Worm (Caenorhabditis elegans): Measurements from ENCODE around the gene str-55.

str-55 gene

DNA sequence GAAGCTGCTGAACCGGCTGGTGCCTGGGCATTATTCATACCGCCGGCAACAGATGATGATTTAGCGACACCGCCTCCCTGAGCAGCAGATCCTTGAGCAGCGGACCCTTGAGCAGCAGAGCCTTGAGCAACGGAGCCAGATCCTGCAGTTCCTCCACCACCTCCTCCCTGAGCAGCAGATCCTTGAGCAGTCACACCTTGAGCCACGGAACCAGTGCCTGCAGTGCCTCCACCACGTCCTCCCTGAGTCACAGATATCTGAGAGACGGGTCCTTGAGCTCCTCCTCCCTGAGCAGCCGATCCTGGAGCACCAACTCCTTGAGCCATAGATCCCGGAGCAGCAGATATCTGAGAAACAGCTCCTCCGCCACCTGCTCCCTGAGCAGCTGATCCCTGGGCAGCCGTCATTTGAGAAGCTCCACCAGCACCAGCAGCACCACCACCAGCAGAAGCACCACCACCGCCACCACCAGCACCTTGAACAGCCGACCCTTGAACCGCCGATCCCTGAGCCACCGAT lies 40.4 kb downstream of the str-55 start:
- no peak for TF ChIP-seq unc-3 (GFP tag; conservative IDR thresholded peaks at IDR 0.05)
- no peak for TF ChIP-seq unc-3 (tag; optimal IDR thresholded peaks at IDR 0.05)
- no peak for TF ChIP-seq pros-1 (tag; optimal IDR thresholded peaks at IDR 0.05)
- no peak for TF ChIP-seq ceh-45 (GFP tag; IDR thresholded peaks at IDR 0.05)
- TF ChIP-seq pha-2 (tag; optimal IDR thresholded peaks at IDR 0.05): no peak
- TF ChIP-seq ets-4 (tag; optimal IDR thresholded peaks at IDR 0.05): no peak

ce11 chrV:16374676-16375075 lies 42.2 kb downstream of the str-55 start, which contains the start of gene srv-34:
Gene srv-34, minus strand, starts transcription at chrV:16374776.
- TF ChIP-seq dve-1 (tag; optimal IDR thresholded peaks at IDR 0.05) (no peak), ceh-2 (tag; optimal IDR thresholded peaks at IDR 0.05) (no peak), hlh-8 (tag; optimal IDR thresholded peaks at IDR 0.05) (no peak), ceh-22 (tag; optimal IDR thresholded peaks at IDR 0.05) (no peak), sox-4 (tag; optimal IDR thresholded peaks at IDR 0.05) (no peak), pqm-1 (tag; optimal IDR thresholded peaks at IDR 0.05) (no peak), hlh-13 (GFP tag; optimal IDR thresholded peaks at IDR 0.05) (no peak), ceh-45 (GFP tag; IDR thresholded peaks at IDR 0.05) (no peak), ahr-1 (tag; optimal IDR thresholded peaks at IDR 0.05) (no peak), nhr-232 (tag; optimal IDR thresholded peaks at IDR 0.05) (no peak), pat-9 (tag; optimal IDR thresholded peaks at IDR 0.05) (no peak), unc-42 (tag; optimal IDR thresholded peaks at IDR 0.05) (no peak), ceh-34 (tag; optimal IDR thresholded peaks at IDR 0.05) (no peak), unc-3 (GFP tag; conservative IDR thresholded peaks at IDR 0.05) (no peak), unc-3 (tag; optimal IDR thresholded peaks at IDR 0.05) (no peak)

DNA sequence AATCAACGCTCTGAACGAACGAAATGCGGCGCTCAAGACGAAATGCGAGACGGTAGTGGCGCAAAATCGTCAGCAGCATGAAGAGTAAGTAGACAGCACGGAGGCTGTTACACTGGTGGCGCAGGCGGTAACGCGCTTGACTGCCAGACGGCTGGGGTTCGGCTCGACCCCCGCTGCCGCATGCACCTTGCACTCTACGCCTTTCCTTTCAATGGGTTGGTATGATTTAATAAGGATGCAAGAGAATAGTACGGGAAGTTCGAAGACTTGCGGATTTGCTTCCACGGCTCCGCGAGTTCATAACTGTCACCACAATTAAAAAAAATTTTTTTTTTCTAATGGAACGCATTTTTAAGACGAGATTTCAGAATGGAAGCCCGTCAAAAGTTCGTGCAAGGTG lies 46.9 kb downstream of the str-55 start:
- TF ChIP-seq ceh-9 (tag; optimal IDR thresholded peaks at IDR 0.05) (peak; percentile 12), hlh-15 (tag; optimal IDR thresholded peaks at IDR 0.05) (peak; percentile 34), tbx-2 (tag; optimal IDR thresholded peaks at IDR 0.05) (peak; percentile 71), K09A11.1 (tag; optimal IDR thresholded peaks at IDR 0.05; ENCODE audit: insufficient read depth) (no peak), syd-9 (tag; optimal IDR thresholded peaks at IDR 0.05) (peak; percentile 48), Y22D7AL.16 (tag; optimal IDR thresholded peaks at IDR 0.05) (peak; percentile 52), F13H6.1 (tag; optimal IDR thresholded peaks at IDR 0.05) (peak; percentile 27), pat-9 (tag; optimal IDR thresholded peaks at IDR 0.05) (peak; percentile 65), ceh-22 (tag; optimal IDR thresholded peaks at IDR 0.05) (no peak), ceh-34 (tag; optimal IDR thresholded peaks at IDR 0.05) (peak; percentile 69), ceh-14 (tag; optimal IDR thresholded peaks at IDR 0.05) (peak; percentile 29), K02D7.2 (tag; optimal IDR thresholded peaks at IDR 0.05) (peak; percentile 35), nhr-232 (tag; optimal IDR thresholded peaks at IDR 0.05) (peak; percentile 70), unc-86 (tag; optimal IDR thresholded peaks at IDR 0.05) (peak; percentile 45), ceh-31 (tag; optimal IDR thresholded peaks at IDR 0.05) (peak; percentile 47), npax-4 (tag; optimal IDR thresholded peaks at IDR 0.05) (peak; percentile 38), hlh-6 (tag; optimal IDR thresholded peaks at IDR 0.05) (peak; percentile 73), ceh-24 (tag; optimal IDR thresholded peaks at IDR 0.05) (no peak), dve-1 (tag; optimal IDR thresholded peaks at IDR 0.05) (peak; percentile 48), C38D4.7 (GFP tag; optimal IDR thresholded peaks at IDR 0.05) (peak; percentile 34), elt-2 (tag; optimal IDR thresholded peaks at IDR 0.05) (peak; percentile 61), hlh-30 (tag; optimal IDR thresholded peaks at IDR 0.05; ENCODE audit: insufficient read depth) (peak; percentile 9), pag-3 (tag; optimal IDR thresholded peaks at IDR 0.05; ENCODE audit: borderline replicate concordance) (peak; percentile 21), lim-6 (tag; optimal IDR thresholded peaks at IDR 0.05) (no peak), ref-2 (tag; optimal IDR thresholded peaks at IDR 0.05) (peak; percentile 46), eyg-1 (tag; optimal IDR thresholded peaks at IDR 0.05) (peak; percentile 59), unc-42 (tag; optimal IDR thresholded peaks at IDR 0.05) (peak; percentile 41), unc-3 (GFP tag; conservative IDR thresholded peaks at IDR 0.05) (peak; percentile 49; the same call in 1 of the 2 replicates), unc-3 (tag; optimal IDR thresholded peaks at IDR 0.05) (peak; percentile 35), mec-3 (tag; optimal IDR thresholded peaks at IDR 0.05; ENCODE audit: borderline replicate concordance) (no peak), sox-2 (GFP tag; IDR thresholded peaks at IDR 0.05) (peak; percentile 6; the same call in 1 of the 2 replicates), fkh-10 (GFP tag; optimal IDR thresholded peaks at IDR 0.05) (no peak), ztf-16 (tag; optimal IDR thresholded peaks at IDR 0.05) (peak; percentile 61), ceh-45 (GFP tag; IDR thresholded peaks at IDR 0.05) (peak; percentile 54; the same call in 1 of the 2 replicates), ceh-6 (GFP tag; optimal IDR thresholded peaks at IDR 0.05) (peak; percentile 71), che-1 (tag; optimal IDR thresholded peaks at IDR 0.05) (peak; percentile 64), ceh-48 (tag; optimal IDR thresholded peaks at IDR 0.05) (no peak), tbx-7 (tag; optimal IDR thresholded peaks at IDR 0.05) (no peak)

Measured in whole organism, late embryonic.